Worm (Caenorhabditis elegans) whole organism, young adult: ENCODE measurements around the gene F54C8.7.

Experiments used
- B0336.3 ChIP-seq: fragments of 200-800 bp; sonication (Bioruptor generic); IDR thresholded peaks from 2 replicates; pipeline ENCODE4 v1.3.6; 2022; ENCODE audit warnings: missing genetic modification characterization, missing compliant biosample characterization
- F37B4.10 ChIP-seq: fragments of 200-800 bp; sonication (Bioruptor generic); IDR thresholded peaks from 2 replicates; pipeline ENCODE4 v1.3.6; 2022; ENCODE audit warnings: missing genetic modification characterization, missing compliant biosample characterization
- ama-1 ChIP-seq, 3 experiments: fragments of 150-350 bp in 1 of 3; sonication (generic microtip) in 2 of 3; optimal IDR thresholded peaks; 2 replicates each; lab custom pipeline; 2014 to 2018; ENCODE audit warnings: missing biosample characterization in 2 of 3, missing genetic modification characterization in 2 of 3, missing genetic modification reagents in 2 of 3
- atf-7 ChIP-seq: sonication (generic microtip); optimal IDR thresholded peaks from 2 replicates; lab custom pipeline; 2017; ENCODE audit warnings: mild to moderate bottlenecking, missing genetic modification characterization, missing compliant biosample characterization
- bed-1 ChIP-seq: fragments of 200-800 bp; sonication (Bioruptor generic); IDR thresholded peaks from 2 replicates; pipeline ENCODE4 v1.3.6; 2022; ENCODE audit warnings: missing genetic modification reagents, missing genetic modification characterization, missing compliant biosample characterization
- cebp-2 ChIP-seq: fragments of 200-800 bp; sonication (Bioruptor generic); IDR thresholded peaks from 2 replicates; pipeline ENCODE4 v1.3.6; 2022; ENCODE audit warnings: missing genetic modification characterization, missing compliant biosample characterization
- die-1 ChIP-seq: sonication (generic microtip); optimal IDR thresholded peaks from 2 replicates; lab custom pipeline; 2016; ENCODE audit warnings: missing genotype, mild to moderate bottlenecking, missing genetic modification characterization, missing compliant biosample characterization
- let-607 ChIP-seq, 2 experiments: fragments of 200-800 bp in 1 of 2; sonication (Bioruptor generic) in 1 of 2; sonication (generic microtip) in 1 of 2; optimal IDR thresholded peaks; 2 replicates each; lab custom pipeline; 2016 to 2018; ENCODE audit warnings: mild to moderate bottlenecking in 2 of 2, missing compliant biosample characterization in 2 of 2, missing genetic modification characterization in 2 of 2, moderate library complexity in 2 of 2, missing genotype in 1 of 2
- lin-35 ChIP-seq, 3 experiments: fragments of 150-350 bp in 2 of 3; sonication (generic microtip) in 1 of 3; optimal IDR thresholded peaks; 2 replicates each; lab custom pipeline; 2014 to 2018; ENCODE audit warnings: missing biosample characterization in 3 of 3, missing genetic modification characterization in 3 of 3, missing genetic modification reagents in 3 of 3
- pha-4 ChIP-seq: fragments of 150-350 bp; sonication (generic microtip); optimal IDR thresholded peaks from 2 replicates; lab custom pipeline; 2014; ENCODE audit warnings: missing biosample characterization, missing genetic modification reagents, missing genetic modification characterization
- rpc-1 ChIP-seq, 2 experiments: fragments of 150-350 bp in 1 of 2; sonication (generic microtip) in 1 of 2; optimal IDR thresholded peaks; 2 replicates each; lab custom pipeline; 2014 to 2018; ENCODE audit warnings: missing biosample characterization in 1 of 2, missing genetic modification characterization in 1 of 2, missing genetic modification reagents in 1 of 2, missing genotype in 1 of 2
- snpc-1.1 ChIP-seq: sonication (generic microtip); optimal IDR thresholded peaks from 2 replicates; lab custom pipeline; 2017; ENCODE audit warnings: missing genetic modification characterization, mild to moderate bottlenecking, missing compliant biosample characterization, antibody characterized with exemption, moderate library complexity, missing genotype, missing genetic modification reagents; ENCODE audit not compliant: insufficient read depth
- unc-130 ChIP-seq: sonication (generic microtip); optimal IDR thresholded peaks from 2 replicates; lab custom pipeline; 2016; ENCODE audit warnings: missing genetic modification reagents, missing genetic modification characterization, missing compliant biosample characterization
- ztf-25 ChIP-seq: fragments of 200-800 bp; sonication (Bioruptor generic); IDR thresholded peaks from 2 replicates; pipeline ENCODE4 v1.3.6; 2022; ENCODE audit warnings: missing genetic modification reagents, missing genetic modification characterization, missing compliant biosample characterization

DNA sequence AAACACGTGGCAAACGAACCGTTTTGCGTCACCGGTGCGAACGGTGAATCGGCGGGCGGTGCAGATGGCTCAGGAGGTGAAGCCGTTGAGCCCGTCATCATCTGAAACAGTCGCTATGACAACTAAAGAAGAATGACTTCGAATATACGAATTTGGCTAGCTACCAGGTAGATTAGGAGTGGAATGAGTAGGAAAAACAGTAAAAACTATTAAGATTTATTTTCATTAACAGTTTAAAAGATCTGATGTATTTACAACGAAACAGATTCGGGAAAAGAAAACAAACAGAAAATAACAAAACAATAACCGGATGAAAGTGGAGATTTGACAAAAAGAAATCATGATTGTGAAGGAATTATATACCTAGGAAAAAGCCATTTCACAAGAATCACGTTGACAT lies at the start of gene F54C8.7:
- TF ChIP-seq atf-7 (tag; lab: Kevin White, UChicago) = no peak
- TF ChIP-seq unc-130 = no peak
- TF ChIP-seq ama-1 (optimal IDR thresholded peaks at IDR 0.05; lab: Kevin White, UChicago) = no peak
- no peak for TF ChIP-seq ama-1 (GFP tag; optimal IDR thresholded peaks at IDR 0.05; lab: Kevin White, UChicago)
- no peak for TF ChIP-seq B0336.3 (GFP tag; lab: Robert Waterston, UW)
- no peak for TF ChIP-seq pha-4
- no peak for TF ChIP-seq bed-1 (GFP tag; lab: Robert Waterston, UW)
- no peak for TF ChIP-seq cebp-2 (GFP tag; lab: Robert Waterston, UW)
- no peak for TF ChIP-seq let-607 (tag; optimal IDR thresholded peaks at IDR 0.05; lab: Kevin White, UChicago)
- no peak for TF ChIP-seq F37B4.10
- no peak for TF ChIP-seq snpc-1.1 (tag; lab: Kevin White, UChicago)
- no peak for TF ChIP-seq die-1
- no peak for TF ChIP-seq ztf-25 (GFP tag; lab: Robert Waterston, UW)
- no peak for TF ChIP-seq rpc-1 (optimal IDR thresholded peaks at IDR 0.05; lab: Kevin White, UChicago)
- no peak for TF ChIP-seq rpc-1 (tag; optimal IDR thresholded peaks at IDR 0.05; lab: Kevin White, UChicago)
- no peak for TF ChIP-seq lin-35 (GFP tag; optimal IDR thresholded peaks at IDR 0.05; lab: Kevin White, UChicago)
